Worm (Caenorhabditis elegans) whole organism, midembryonic: ENCODE data around the gene T28F3.5.

ENCODE experiments used
- T22C8.4 ChIP-seq: fragments of 200-800 bp; sonication (Bioruptor generic); IDR thresholded peaks from 2 replicates; pipeline ENCODE4 v1.3.6; 2022; ENCODE audit warnings: missing genetic modification characterization, missing compliant biosample characterization
- cog-1 ChIP-seq: sonication (generic microtip); optimal IDR thresholded peaks from 2 replicates; lab custom pipeline; 2016; ENCODE audit warnings: missing genetic modification characterization, missing compliant biosample characterization
- flt-1 ChIP-seq: fragments of 200-800 bp; sonication (Bioruptor generic); IDR thresholded peaks from 2 replicates; pipeline ENCODE4 v1.3.6; 2022; ENCODE audit warnings: missing genetic modification characterization, missing compliant biosample characterization
- klf-2 ChIP-seq: fragments of 200-800 bp; sonication (Bioruptor generic); conservative IDR thresholded peaks from 2 replicates; pipeline ENCODE4 v1.3.6; 2022; ENCODE audit warnings: missing genetic modification reagents, missing genetic modification characterization, missing compliant biosample characterization
- med-1 ChIP-seq: sonication (generic microtip); optimal IDR thresholded peaks from 2 replicates; lab custom pipeline; 2017; ENCODE audit warnings: missing genetic modification characterization, mild to moderate bottlenecking, missing compliant biosample characterization, antibody characterized with exemption, missing genetic modification reagents; ENCODE audit not compliant: insufficient read depth
- ref-1 ChIP-seq: fragments of 200-800 bp; sonication (Bioruptor generic); conservative IDR thresholded peaks from 2 replicates; pipeline ENCODE4 v1.3.6; 2022; ENCODE audit warnings: missing genetic modification reagents, missing genetic modification characterization, missing compliant biosample characterization
- tab-1 ChIP-seq: fragments of 200-800 bp; sonication (Bioruptor generic); IDR thresholded peaks from 2 replicates; pipeline ENCODE4 v1.3.6; 2022; ENCODE audit warnings: missing genetic modification characterization, missing compliant biosample characterization
- ztf-23 ChIP-seq: fragments of 200-800 bp; sonication (Bioruptor generic); IDR thresholded peaks from 2 replicates; pipeline ENCODE4 v1.3.6; 2022; ENCODE audit warnings: missing genetic modification reagents, missing genetic modification characterization, missing compliant biosample characterization
- ztf-29 ChIP-seq: fragments of 200-800 bp; sonication (Bioruptor generic); IDR thresholded peaks from 2 replicates; pipeline ENCODE4 v1.3.6; 2022; ENCODE audit warnings: missing genetic modification reagents, missing genetic modification characterization, missing compliant biosample characterization

DNA sequence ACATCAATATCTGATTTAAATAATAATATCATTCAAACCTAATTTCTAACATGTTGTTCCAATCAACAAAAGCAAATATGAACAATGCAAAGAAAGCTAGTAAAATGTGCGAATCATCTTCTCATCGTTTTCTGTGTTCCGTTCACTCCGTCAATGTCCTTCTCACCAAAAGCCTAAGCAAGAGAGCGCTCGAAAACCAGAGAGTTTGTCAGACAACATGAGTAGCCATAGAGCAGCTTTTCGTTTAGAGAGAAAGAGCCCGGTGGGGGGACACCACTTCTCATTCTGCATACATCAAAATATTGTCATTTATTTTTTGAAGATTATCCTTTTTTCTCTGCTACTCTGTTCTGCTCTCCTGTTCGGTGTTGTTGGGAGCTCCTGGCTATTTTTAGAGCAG, 910 bp upstream of the T28F3.5 start:
- TF ChIP-seq cog-1 (tag; lab: Kevin White, UChicago) (no peak), flt-1 (no peak), med-1 (GFP tag; lab: Kevin White, UChicago) (no peak), tab-1 (GFP tag; lab: Robert Waterston, UW) (no peak), klf-2 (GFP tag; lab: Robert Waterston, UW) (no peak), T22C8.4 (GFP tag; lab: Robert Waterston, UW) (no peak), ztf-29 (GFP tag; lab: Robert Waterston, UW) (no peak), ztf-23 (GFP tag; lab: Robert Waterston, UW) (no peak), ref-1 (GFP tag; lab: Robert Waterston, UW) (no peak)
